Fruit fly (Drosophila melanogaster) whole organism, wandering third instar larva: ENCODE data around the gene CG42819.

Source experiments
- Abd-B ChIP-seq: fragments of >200 bp; optimal IDR thresholded peaks from 2 replicates; lab custom pipeline; 2017; ENCODE audit warnings: missing biosample characterization, missing genetic modification characterization
- CG32264 ChIP-seq: fragments of 200-800 bp; sonication (Bioruptor generic); optimal IDR thresholded peaks from 2 replicates; lab custom pipeline; 2016; ENCODE audit warnings: missing biosample characterization, missing genetic modification characterization
- CG9705 ChIP-seq: fragments of 200-800 bp; sonication (Bioruptor generic); optimal IDR thresholded peaks from 2 replicates; lab custom pipeline; 2018; ENCODE audit warnings: missing biosample characterization, mild to moderate bottlenecking, missing genetic modification characterization
- CrebA ChIP-seq: fragments of 200-800 bp; sonication (Bioruptor generic); optimal IDR thresholded peaks from 2 replicates; lab custom pipeline; 2016; ENCODE audit warnings: missing biosample characterization, mild to moderate bottlenecking, missing genetic modification characterization, borderline replicate concordance
- Dfd ChIP-seq: fragments of >200 bp; optimal IDR thresholded peaks from 2 replicates; lab custom pipeline; 2017; ENCODE audit warnings: missing biosample characterization, missing genetic modification characterization
- Dif ChIP-seq: fragments of 200-275, 200-300 bp; sonication (Bioruptor generic); optimal IDR thresholded peaks from 2 replicates; lab custom pipeline; 2018; ENCODE audit warnings: missing biosample characterization, missing genetic modification characterization; ENCODE audit not compliant: partially characterized antibody
- GATAd ChIP-seq: sonication (Bioruptor generic); optimal IDR thresholded peaks from 2 replicates; lab custom pipeline; 2016; ENCODE audit warnings: missing biosample characterization, missing genetic modification characterization
- HLH106 ChIP-seq: fragments of 200-800 bp; optimal IDR thresholded peaks from 3 replicates; lab custom pipeline; 2019; ENCODE audit warnings: missing biosample characterization, mild to moderate bottlenecking, missing genetic modification characterization, moderate library complexity
- Hnf4 ChIP-seq: fragments of 200-800 bp; sonication (Bioruptor generic); optimal IDR thresholded peaks from 2 replicates; lab custom pipeline; 2016; ENCODE audit warnings: missing biosample characterization, mild to moderate bottlenecking, missing genetic modification characterization
- Hr78 ChIP-seq: fragments of >200 bp; optimal IDR thresholded peaks from 2 replicates; lab custom pipeline; 2017; ENCODE audit warnings: missing biosample characterization, missing genetic modification characterization
- Hr83 ChIP-seq: fragments of 200-300 bp; sonication (Bioruptor generic); optimal IDR thresholded peaks from 2 replicates; lab custom pipeline; 2016; ENCODE audit warnings: missing biosample characterization, mild to moderate bottlenecking, missing genetic modification characterization, moderate library complexity; ENCODE audit not compliant: poor library complexity, severe bottlenecking
- Jra ChIP-seq: sonication (Bioruptor generic); optimal IDR thresholded peaks from 2 replicates; lab custom pipeline; 2016; ENCODE audit warnings: missing biosample characterization, missing genetic modification characterization
- Mio ChIP-seq: sonication (Bioruptor generic); optimal IDR thresholded peaks from 2 replicates; lab custom pipeline; 2016; ENCODE audit warnings: missing biosample characterization, missing genetic modification characterization
- Myc ChIP-seq: fragments of >200 bp; optimal IDR thresholded peaks from 2 replicates; lab custom pipeline; 2017
- N ChIP-seq: fragments of >200 bp; optimal IDR thresholded peaks from 2 replicates; lab custom pipeline; 2018; ENCODE audit warnings: missing biosample characterization, missing external identifiers, missing genetic modification characterization
- OdsH ChIP-seq: fragments of 200-800 bp; sonication (Bioruptor generic); optimal IDR thresholded peaks from 2 replicates; lab custom pipeline; 2016; ENCODE audit warnings: missing biosample characterization, mild to moderate bottlenecking, missing genetic modification characterization
- Rel ChIP-seq, 2 experiments: fragments of 200-800 bp; sonication (Bioruptor generic) in 1 of 2; optimal IDR thresholded peaks; 2 replicates in 1 of 2; 3 replicates in 1 of 2; lab custom pipeline; 2016 to 2019; ENCODE audit warnings: mild to moderate bottlenecking in 2 of 2, missing biosample characterization in 2 of 2, missing genetic modification characterization in 2 of 2, moderate library complexity in 1 of 2
- Sp1 ChIP-seq: fragments of 200-800 bp; sonication (Bioruptor generic); optimal IDR thresholded peaks from 3 replicates; lab custom pipeline; 2019; ENCODE audit warnings: missing biosample characterization, mild to moderate bottlenecking, missing genetic modification characterization, moderate library complexity
- Vsx2 ChIP-seq: fragments of 200-300, 225-300 bp; sonication (Bioruptor generic); optimal IDR thresholded peaks from 2 replicates; lab custom pipeline; 2018; ENCODE audit warnings: missing biosample characterization, missing genetic modification characterization; ENCODE audit not compliant: partially characterized antibody
- br ChIP-seq: fragments of 200-800 bp; sonication (Bioruptor generic); optimal IDR thresholded peaks from 2 replicates; lab custom pipeline; 2016; ENCODE audit warnings: missing biosample characterization, missing genetic modification characterization
- brk ChIP-seq: fragments of 200-800 bp; sonication (Bioruptor generic); optimal IDR thresholded peaks from 2 replicates; lab custom pipeline; 2016; ENCODE audit warnings: missing biosample characterization, mild to moderate bottlenecking, missing genetic modification characterization
- dl ChIP-seq, 2 experiments: fragments of 175-275, 200-275 bp in 1 of 2; fragments of 200-275 bp in 1 of 2; sonication (Bioruptor generic); optimal IDR thresholded peaks; lab custom pipeline; 2018; ENCODE audit warnings: mild to moderate bottlenecking in 2 of 2, missing biosample characterization in 2 of 2, missing genetic modification characterization in 2 of 2, moderate library complexity in 2 of 2; ENCODE audit not compliant: partially characterized antibody in 2 of 2, insufficient read depth in 1 of 2
- dmrt93B ChIP-seq: fragments of 200-800 bp; sonication (Bioruptor generic); optimal IDR thresholded peaks from 2 replicates; lab custom pipeline; 2018; ENCODE audit warnings: missing biosample characterization, mild to moderate bottlenecking, missing genetic modification characterization
- dsf ChIP-seq: sonication (Bioruptor generic); optimal IDR thresholded peaks from 2 replicates; lab custom pipeline; 2016; ENCODE audit warnings: missing biosample characterization, missing genetic modification characterization, borderline replicate concordance
- ey ChIP-seq: fragments of 200-800 bp; sonication (Bioruptor generic); optimal IDR thresholded peaks from 2 replicates; lab custom pipeline; 2016; ENCODE audit warnings: missing biosample characterization, missing genetic modification characterization
- foxo ChIP-seq, 2 experiments: fragments of 200-800 bp; sonication (Bioruptor generic); optimal IDR thresholded peaks; 2 replicates in 1 of 2; 3 replicates in 1 of 2; lab custom pipeline; 2016 to 2017; ENCODE audit warnings: missing biosample characterization in 2 of 2, missing genetic modification characterization in 2 of 2
- fru ChIP-seq: fragments of 200-800 bp; sonication (Bioruptor generic); optimal IDR thresholded peaks from 3 replicates; lab custom pipeline; 2016; ENCODE audit warnings: missing biosample characterization, mild to moderate bottlenecking, missing genetic modification characterization
- h ChIP-seq: fragments of 200-800 bp; sonication (Bioruptor generic); optimal IDR thresholded peaks from 3 replicates; lab custom pipeline; 2016; ENCODE audit warnings: missing biosample characterization, mild to moderate bottlenecking, missing genetic modification characterization
- jim ChIP-seq: fragments of 175-275, 200-325 bp; sonication (Bioruptor generic); optimal IDR thresholded peaks from 2 replicates; lab custom pipeline; 2016; ENCODE audit warnings: missing biosample characterization, mild to moderate bottlenecking, missing genetic modification characterization
- lola ChIP-seq: fragments of >200 bp; optimal IDR thresholded peaks from 2 replicates; lab custom pipeline; 2017; ENCODE audit warnings: missing biosample characterization, missing genetic modification characterization
- pan ChIP-seq: fragments of >200 bp; optimal IDR thresholded peaks from 2 replicates; lab custom pipeline; 2017
- psq ChIP-seq: fragments of 200-800 bp; sonication (Bioruptor generic); optimal IDR thresholded peaks from 3 replicates; lab custom pipeline; 2017; ENCODE audit warnings: missing biosample characterization, mild to moderate bottlenecking, missing genetic modification characterization, moderate library complexity
- rgr ChIP-seq: fragments of 200-800 bp; sonication (Bioruptor generic); optimal IDR thresholded peaks from 3 replicates; lab custom pipeline; 2016; ENCODE audit warnings: missing biosample characterization, mild to moderate bottlenecking, missing genetic modification characterization
- sage ChIP-seq: fragments of 200-800 bp; sonication (Bioruptor generic); optimal IDR thresholded peaks from 2 replicates; lab custom pipeline; 2016; ENCODE audit warnings: missing biosample characterization, mild to moderate bottlenecking, missing genetic modification characterization
- sv ChIP-seq: fragments of 200-800 bp; sonication (Bioruptor generic); optimal IDR thresholded peaks from 3 replicates; lab custom pipeline; 2016; ENCODE audit warnings: missing biosample characterization, missing genetic modification characterization
- tai ChIP-seq: sonication (Bioruptor generic); optimal IDR thresholded peaks from 2 replicates; lab custom pipeline; 2016; ENCODE audit warnings: missing biosample characterization, missing genetic modification characterization
- usp ChIP-seq: fragments of >200 bp; optimal IDR thresholded peaks from 2 replicates; lab custom pipeline; 2017; ENCODE audit warnings: missing biosample characterization, missing genetic modification characterization
- woc ChIP-seq: sonication (Bioruptor generic); optimal IDR thresholded peaks from 2 replicates; lab custom pipeline; 2016; ENCODE audit warnings: missing biosample characterization, mild to moderate bottlenecking, missing genetic modification characterization

CG42819 gene

dm6 chr2L:8376717-8377116 lies 12.4 kb downstream of the CG42819 start, which contains the start of the genes CG13390 and CG17294:
CG13390 (minus strand) TSS chr2L:8376797.
CG17294 (plus strand) TSS chr2L:8377035.
- TF ChIP-seq CrebA (no peak), Hr83 (peak; percentile 83), HLH106 (tag; lab: Kevin White, UChicago) (peak; percentile 100), lola (GFP tag; lab: Kevin White, UChicago) (no peak), jim (GFP tag; lab: Kevin White, UChicago) (peak; percentile 89), Dif (GFP tag; lab: Kevin White, UChicago) (no peak), tai (GFP tag; lab: Kevin White, UChicago) (no peak), foxo (GFP tag; optimal IDR thresholded peaks at IDR 0.05; lab: Kevin White, UChicago) (peak; percentile 87 to 100), Dfd (GFP tag; lab: Kevin White, UChicago) (no peak), Sp1 (peak; percentile 100), CG9705 (peak; percentile 99), sv (GFP tag; lab: Kevin White, UChicago) (peak; percentile 98), Jra (peak; percentile 98), usp (GFP tag; lab: Kevin White, UChicago) (no peak), N (GFP tag; lab: Kevin White, UChicago) (no peak), br (GFP tag; lab: Kevin White, UChicago) (peak; percentile 97), fru (GFP tag; lab: Kevin White, UChicago) (peak; percentile 99), woc (peak; percentile 95), pan (lab: Kevin White, UChicago) (no peak), Vsx2 (GFP tag; lab: Kevin White, UChicago) (no peak), Hr78 (GFP tag; lab: Kevin White, UChicago) (no peak), Mio (GFP tag; lab: Kevin White, UChicago) (peak; percentile 85), h (GFP tag; lab: Kevin White, UChicago) (peak; percentile 100), Rel (GFP tag; optimal IDR thresholded peaks at IDR 0.05; lab: Kevin White, UChicago) (peak; percentile 97), Rel (tag; optimal IDR thresholded peaks at IDR 0.05; lab: Kevin White, UChicago) (peak; percentile 95), dsf (peak; percentile 96), Abd-B (no peak), dmrt93B (GFP tag; lab: Kevin White, UChicago) (peak; percentile 99), Hnf4 (GFP tag; lab: Kevin White, UChicago) (peak; percentile 99), GATAd (peak; percentile 95), OdsH (GFP tag; lab: Kevin White, UChicago) (peak; percentile 99), dl (GFP tag; optimal IDR thresholded peaks at IDR 0.05; lab: Kevin White, UChicago; ENCODE audit: insufficient read depth in 1 of 2, partially characterized antibody in 2 of 2) (no peak), Myc (lab: Kevin White, UChicago) (no peak), sage (GFP tag; lab: Kevin White, UChicago) (peak; percentile 98), CG32264 (peak; percentile 95), brk (GFP tag; lab: Kevin White, UChicago) (peak; percentile 99), ey (GFP tag; lab: Kevin White, UChicago) (peak; percentile 97), rgr (peak; percentile 100), psq (GFP tag; lab: Kevin White, UChicago) (peak; percentile 99)

- TF ChIP-seq jim (GFP tag; lab: Kevin White, UChicago) (no peak), psq (GFP tag; lab: Kevin White, UChicago) (no peak), Hr83 (no peak), h (GFP tag; lab: Kevin White, UChicago) (no peak), Hr78 (GFP tag; lab: Kevin White, UChicago) (no peak), Vsx2 (GFP tag; lab: Kevin White, UChicago) (no peak), sv (GFP tag; lab: Kevin White, UChicago) (no peak), Sp1 (no peak), usp (GFP tag; lab: Kevin White, UChicago) (no peak), GATAd (no peak), CrebA (no peak), Jra (no peak), CG9705 (no peak), lola (GFP tag; lab: Kevin White, UChicago) (no peak), foxo (GFP tag; optimal IDR thresholded peaks at IDR 0.05; lab: Kevin White, UChicago) (no peak), Hnf4 (GFP tag; lab: Kevin White, UChicago) (no peak), CG32264 (no peak)
Measured at dm6 chr2L:8374235-8374634, 14.9 kb downstream of the CG42819 start, which contains the start of gene Wdr82. Wdr82 (plus strand) TSS chr2L:8374461.
